Fruit fly (Drosophila melanogaster) whole organism, embryonic: ENCODE data around the gene Pif1.

Experiments used
- Adf1 ChIP-seq: fragments of 200-800 bp; sonication (Bioruptor generic); IDR thresholded peaks from 2 replicates; pipeline ENCODE4 v1.3.6; 2022; ENCODE audit warnings: missing biosample characterization, missing genetic modification characterization
- BEAF-32 ChIP-seq: fragments of 200-800 bp; sonication (Bioruptor generic); optimal IDR thresholded peaks from 3 replicates; lab custom pipeline; 2017; ENCODE audit warnings: missing biosample characterization, missing genetic modification characterization, mild to moderate bottlenecking, moderate library complexity, missing genetic modification reagents
- C15 ChIP-seq: fragments of 200-800 bp; sonication (Bioruptor generic); IDR thresholded peaks from 3 replicates; pipeline ENCODE4 v1.3.6; 2022; ENCODE audit warnings: missing biosample characterization, missing genetic modification characterization
- CG10209 ChIP-seq: fragments of 200-800 bp; sonication (Bioruptor generic); optimal IDR thresholded peaks from 3 replicates; lab custom pipeline; 2017; ENCODE audit warnings: missing biosample characterization, mild to moderate bottlenecking, missing genetic modification characterization, missing genetic modification reagents
- CG1024 ChIP-seq: fragments of 200-800 bp; sonication (Bioruptor generic); IDR thresholded peaks from 2 replicates; pipeline ENCODE4 v1.3.6; 2022; ENCODE audit warnings: missing biosample characterization, missing genetic modification characterization
- CG10431 ChIP-seq: fragments of 200-800 bp; sonication (Bioruptor generic); optimal IDR thresholded peaks from 3 replicates; lab custom pipeline; 2018; ENCODE audit warnings: missing biosample characterization, mild to moderate bottlenecking, missing genetic modification characterization
- CG13123 ChIP-seq: fragments of 200-800 bp; sonication (Bioruptor generic); optimal IDR thresholded peaks from 2 replicates; lab custom pipeline; 2016; ENCODE audit warnings: missing biosample characterization, missing genetic modification characterization
- CG14014 ChIP-seq: fragments of 200-800 bp; sonication (Bioruptor generic); IDR thresholded peaks from 2 replicates; pipeline ENCODE4 v1.3.6; 2022; ENCODE audit warnings: missing biosample characterization, missing genetic modification characterization
- CG15073 ChIP-seq: fragments of 200-800 bp; sonication (Bioruptor generic); optimal IDR thresholded peaks from 2 replicates; lab custom pipeline; 2016; ENCODE audit warnings: missing biosample characterization, missing genetic modification characterization
- CG15269 ChIP-seq: fragments of 200-800 bp; sonication (Bioruptor generic); optimal IDR thresholded peaks from 2 replicates; lab custom pipeline; 2018; ENCODE audit warnings: missing biosample characterization, mild to moderate bottlenecking, missing genetic modification characterization, moderate library complexity
- CG17328 ChIP-seq: fragments of 200-800 bp; sonication (Bioruptor generic); IDR thresholded peaks from 2 replicates; pipeline ENCODE4 v1.3.6; 2022; ENCODE audit warnings: missing biosample characterization, missing genetic modification characterization
- CG2129 ChIP-seq: fragments of 200-800 bp; sonication (Bioruptor generic); IDR thresholded peaks from 2 replicates; pipeline ENCODE4 v1.3.6; 2022; ENCODE audit warnings: missing biosample characterization, missing genetic modification characterization; ENCODE audit not compliant: partially characterized antibody
- CG2712 ChIP-seq: fragments of 200-800 bp; optimal IDR thresholded peaks from 3 replicates; lab custom pipeline; 2019; ENCODE audit warnings: missing biosample characterization, mild to moderate bottlenecking, missing genetic modification characterization, moderate library complexity
- CG33213 ChIP-seq: fragments of 200-800 bp; sonication (Bioruptor generic); optimal IDR thresholded peaks from 3 replicates; lab custom pipeline; 2016; ENCODE audit warnings: missing biosample characterization, missing genetic modification characterization
- CG34422 ChIP-seq: fragments of 200-800 bp; sonication (Bioruptor generic); IDR thresholded peaks from 3 replicates; pipeline ENCODE4 v1.3.6; 2022; ENCODE audit warnings: missing biosample characterization, missing genetic modification characterization
- CG9437 ChIP-seq: fragments of 200-800 bp; sonication (Bioruptor generic); optimal IDR thresholded peaks from 2 replicates; lab custom pipeline; 2018; ENCODE audit warnings: missing biosample characterization, mild to moderate bottlenecking, missing genetic modification characterization
- CG9797 ChIP-seq: fragments of 200-800 bp; sonication (Bioruptor generic); optimal IDR thresholded peaks from 3 replicates; lab custom pipeline; 2018; ENCODE audit warnings: missing biosample characterization, mild to moderate bottlenecking, missing genetic modification characterization
- CG9876 ChIP-seq: fragments of 200-800 bp; sonication (Bioruptor generic); optimal IDR thresholded peaks from 2 replicates; lab custom pipeline; 2016; ENCODE audit warnings: missing biosample characterization, missing genetic modification characterization
- Doc2 ChIP-seq: fragments of 200-800 bp; sonication (Bioruptor generic); IDR thresholded peaks from 2 replicates; pipeline ENCODE4 v1.3.6; 2022; ENCODE audit warnings: missing biosample characterization, missing genetic modification characterization
- E2f2 ChIP-seq: fragments of 200-800 bp; sonication (Bioruptor generic); IDR thresholded peaks from 2 replicates; pipeline ENCODE4 v1.3.6; 2022; ENCODE audit warnings: missing biosample characterization, missing genetic modification characterization
- Gug ChIP-seq: fragments of 200-800 bp; sonication (Bioruptor generic); IDR thresholded peaks from 4 replicates; pipeline ENCODE4 v1.3.6; 2022; ENCODE audit warnings: missing biosample characterization, missing genetic modification characterization
- Hand ChIP-seq: fragments of 200-800 bp; sonication (Bioruptor generic); optimal IDR thresholded peaks from 2 replicates; lab custom pipeline; 2017; ENCODE audit warnings: mild to moderate bottlenecking, missing biosample characterization, missing genetic modification reagents, missing genetic modification characterization
- Hr39 ChIP-seq: fragments of >200 bp; optimal IDR thresholded peaks from 2 replicates; lab custom pipeline; 2017
- MTF-1 ChIP-seq: fragments of 200-800 bp; sonication (Bioruptor generic); optimal IDR thresholded peaks from 2 replicates; lab custom pipeline; 2018; ENCODE audit warnings: missing biosample characterization, mild to moderate bottlenecking, missing genetic modification characterization, borderline replicate concordance
- Meics ChIP-seq: fragments of 200-800 bp; sonication (Bioruptor generic); optimal IDR thresholded peaks from 2 replicates; lab custom pipeline; 2017; ENCODE audit warnings: missing biosample characterization, mild to moderate bottlenecking, missing genetic modification characterization
- Nf-YA ChIP-seq: fragments of 200-800 bp; sonication (Bioruptor generic); IDR thresholded peaks from 2 replicates; pipeline ENCODE4 v1.3.6; 2022; ENCODE audit warnings: missing biosample characterization, missing genetic modification characterization
- NfI ChIP-seq: fragments of 200-800 bp; sonication (Bioruptor generic); optimal IDR thresholded peaks from 3 replicates; lab custom pipeline; 2018; ENCODE audit warnings: missing biosample characterization, mild to moderate bottlenecking, missing genetic modification characterization, moderate library complexity
- Oaz ChIP-seq: fragments of 200-800 bp; sonication (Bioruptor generic); IDR thresholded peaks from 2 replicates; pipeline ENCODE4 v1.3.6; 2022; ENCODE audit warnings: missing biosample characterization, missing genetic modification characterization
- Sin3A ChIP-seq: fragments of >200 bp; optimal IDR thresholded peaks from 2 replicates; lab custom pipeline; 2018
- Ssrp ChIP-seq: fragments of 200-800 bp; sonication (Bioruptor generic); optimal IDR thresholded peaks from 2 replicates; lab custom pipeline; 2018; ENCODE audit warnings: missing biosample characterization, mild to moderate bottlenecking, missing genetic modification characterization, moderate library complexity
- Xbp1 ChIP-seq: fragments of 200-800 bp; sonication (Bioruptor generic); optimal IDR thresholded peaks from 3 replicates; lab custom pipeline; 2016; ENCODE audit warnings: missing biosample characterization, mild to moderate bottlenecking, missing genetic modification characterization
- aop ChIP-seq: fragments of 200-800 bp; sonication (Bioruptor generic); IDR thresholded peaks from 2 replicates; pipeline ENCODE4 v1.3.6; 2022; ENCODE audit warnings: missing biosample characterization, missing genetic modification characterization
- ato ChIP-seq: fragments of 200-800 bp; sonication (Bioruptor generic); IDR thresholded peaks from 2 replicates; pipeline ENCODE4 v1.3.6; 2022; ENCODE audit warnings: missing biosample characterization, missing genetic modification characterization; ENCODE audit not compliant: partially characterized antibody
- bab2 ChIP-seq: fragments of 200-800 bp; sonication (Bioruptor generic); optimal IDR thresholded peaks from 2 replicates; lab custom pipeline; 2016; ENCODE audit warnings: missing biosample characterization, missing genetic modification characterization
- bbx ChIP-seq: fragments of 200-800 bp; sonication (Bioruptor generic); IDR thresholded peaks from 2 replicates; pipeline ENCODE4 v1.3.6; 2022; ENCODE audit warnings: missing biosample characterization, missing genetic modification characterization; ENCODE audit not compliant: partially characterized antibody
- croc ChIP-seq: fragments of 200-800 bp; sonication (Bioruptor generic); conservative IDR thresholded peaks from 3 replicates; pipeline ENCODE4 v1.3.6; 2022; ENCODE audit warnings: missing biosample characterization, missing genetic modification characterization
- esg ChIP-seq: fragments of 200-800 bp; sonication (Bioruptor generic); conservative IDR thresholded peaks from 2 replicates; pipeline ENCODE4 v1.3.6; 2022; ENCODE audit warnings: missing biosample characterization, missing genetic modification characterization
- eve ChIP-seq, 2 experiments: fragments of >200 bp; optimal IDR thresholded peaks; 2 replicates each; lab custom pipeline; 2017; ENCODE audit warnings: missing biosample characterization in 2 of 2, missing genetic modification characterization in 2 of 2
- fd102C ChIP-seq: fragments of 200-800 bp; sonication (Bioruptor generic); optimal IDR thresholded peaks from 2 replicates; lab custom pipeline; 2018; ENCODE audit warnings: missing biosample characterization, mild to moderate bottlenecking, missing genetic modification characterization, moderate library complexity
- fu2 ChIP-seq: fragments of 200-800 bp; sonication (Bioruptor generic); optimal IDR thresholded peaks from 2 replicates; lab custom pipeline; 2016; ENCODE audit warnings: missing biosample characterization, missing genetic modification characterization
- gce ChIP-seq: fragments of 200-800 bp; sonication (Bioruptor generic); IDR thresholded peaks from 3 replicates; pipeline ENCODE4 v1.3.6; 2022; ENCODE audit warnings: missing biosample characterization, missing genetic modification characterization
- jumu ChIP-seq: fragments of 200-800 bp; sonication (Bioruptor generic); optimal IDR thresholded peaks from 3 replicates; lab custom pipeline; 2016; ENCODE audit warnings: missing biosample characterization, missing genetic modification characterization
- kah ChIP-seq: fragments of 200-800 bp; sonication (Bioruptor generic); optimal IDR thresholded peaks from 2 replicates; lab custom pipeline; 2018; ENCODE audit warnings: missing biosample characterization, mild to moderate bottlenecking, missing genetic modification characterization
- nerfin-1 ChIP-seq: fragments of 200-800 bp; sonication (Bioruptor generic); optimal IDR thresholded peaks from 3 replicates; lab custom pipeline; 2019; ENCODE audit warnings: missing biosample characterization, mild to moderate bottlenecking, missing genetic modification characterization, moderate library complexity
- oc ChIP-seq: fragments of 200-800 bp; sonication (Bioruptor generic); optimal IDR thresholded peaks from 2 replicates; lab custom pipeline; 2018; ENCODE audit warnings: missing biosample characterization, mild to moderate bottlenecking, missing genetic modification characterization, moderate library complexity
- ranshi ChIP-seq: fragments of 200-800 bp; sonication (Bioruptor generic); IDR thresholded peaks from 2 replicates; pipeline ENCODE4 v1.3.6; 2022; ENCODE audit warnings: missing biosample characterization, missing genetic modification characterization
- shn ChIP-seq: fragments of 200-800 bp; sonication (Bioruptor generic); optimal IDR thresholded peaks from 3 replicates; lab custom pipeline; 2016; ENCODE audit warnings: missing biosample characterization, missing genetic modification characterization
- sr ChIP-seq: fragments of 200-800 bp; sonication (Bioruptor generic); IDR thresholded peaks from 3 replicates; pipeline ENCODE4 v1.3.6; 2022; ENCODE audit warnings: missing biosample characterization, missing genetic modification characterization
- stwl ChIP-seq: fragments of 200-800 bp; sonication (Bioruptor generic); optimal IDR thresholded peaks from 3 replicates; lab custom pipeline; 2018; ENCODE audit warnings: missing biosample characterization, mild to moderate bottlenecking, missing genetic modification characterization, moderate library complexity
- tap ChIP-seq: fragments of 200-800 bp; optimal IDR thresholded peaks from 3 replicates; lab custom pipeline; 2019; ENCODE audit warnings: missing biosample characterization, mild to moderate bottlenecking, missing genetic modification characterization, moderate library complexity
- unc-4 ChIP-seq: fragments of 200-800 bp; sonication (Bioruptor generic); IDR thresholded peaks from 2 replicates; pipeline ENCODE4 v1.3.6; 2022; ENCODE audit warnings: missing biosample characterization, missing genetic modification characterization; ENCODE audit not compliant: partially characterized antibody
- zfh2 ChIP-seq: fragments of 200-800 bp; sonication (Bioruptor generic); optimal IDR thresholded peaks from 2 replicates; lab custom pipeline; 2016; ENCODE audit warnings: missing biosample characterization, missing genetic modification characterization

The Pif1 gene

DNA sequence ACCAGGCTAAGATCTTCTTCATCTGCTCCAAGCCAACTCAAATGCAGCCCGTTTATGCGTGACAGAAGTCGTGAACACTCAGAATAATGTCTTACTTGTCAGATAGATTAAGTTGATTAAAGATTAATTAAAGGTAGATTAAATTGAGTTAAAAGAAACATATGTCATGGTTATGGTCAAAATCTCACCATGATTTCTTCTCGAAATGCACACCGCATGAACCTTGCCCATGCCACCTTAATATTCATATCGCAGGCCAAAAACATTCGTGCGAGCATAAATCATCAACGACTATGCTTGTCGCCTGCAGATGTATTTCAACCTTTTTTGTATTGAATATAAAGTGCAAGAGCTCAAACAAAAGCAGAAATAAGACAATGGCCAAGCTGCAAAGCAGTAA lies 32.7 kb downstream of the Pif1 start (continued):
- TF ChIP-seq kah (GFP tag; lab: Kevin White, UChicago), result peak; percentile 65
- TF ChIP-seq zfh2, result no peak
- TF ChIP-seq stwl, result no peak
- peak; percentile 35; the same call in 1 of the 2 replicates for TF ChIP-seq esg (GFP tag; lab: Robert Waterston, UW)
- TF ChIP-seq Ssrp (tag; lab: Kevin White, UChicago), result peak; percentile 25
- TF ChIP-seq Doc2 (GFP tag; lab: Robert Waterston, UW), result no peak
- peak; percentile 84 for TF ChIP-seq tap
- 0 out of 2 replicates have a peak, but pooled peaks have one; percentile 41 for TF ChIP-seq CG1024 (GFP tag; lab: Robert Waterston, UW)
- TF ChIP-seq Gug (GFP tag; lab: Robert Waterston, UW), result no peak
- TF ChIP-seq NfI, result peak; percentile 36
- no peak for TF ChIP-seq CG9797 (GFP tag; lab: Kevin White, UChicago)
- TF ChIP-seq BEAF-32, result no peak
- no peak for TF ChIP-seq Hr39
- TF ChIP-seq shn (GFP tag; lab: Kevin White, UChicago), result no peak
- TF ChIP-seq Sin3A (lab: Kevin White, UChicago), result no peak
- TF ChIP-seq bab2 (GFP tag; lab: Kevin White, UChicago), result no peak
- TF ChIP-seq fu2 (GFP tag; lab: Kevin White, UChicago), result no peak
- TF ChIP-seq gce (GFP tag; lab: Robert Waterston, UW), result peak; percentile 71; the same call in 1 of the 3 replicates
- TF ChIP-seq CG17328 (GFP tag; lab: Robert Waterston, UW), result peak; percentile 72
- TF ChIP-seq CG2712 (tag; lab: Kevin White, UChicago), result peak; percentile 80
- no peak for TF ChIP-seq ato
- TF ChIP-seq Adf1 (GFP tag; lab: Robert Waterston, UW), result no peak
- TF ChIP-seq jumu, result no peak
- TF ChIP-seq CG10431 (GFP tag; lab: Kevin White, UChicago), result no peak
- peak; percentile 64 for TF ChIP-seq nerfin-1 (tag; lab: Kevin White, UChicago)
- TF ChIP-seq ranshi (GFP tag; lab: Robert Waterston, UW), result peak; percentile 41; the same call in 1 of the 2 replicates
- TF ChIP-seq aop (GFP tag; lab: Robert Waterston, UW), result no peak
- TF ChIP-seq CG9437 (GFP tag; lab: Kevin White, UChicago), result peak; percentile 31
- TF ChIP-seq MTF-1 (GFP tag; lab: Kevin White, UChicago), result peak; percentile 15
- peak; percentile 38 for TF ChIP-seq oc
- peak; percentile 67; the same call in 2 of the 3 replicates for TF ChIP-seq CG34422 (GFP tag; lab: Robert Waterston, UW)
- peak; percentile 55; the same call in 1 of the 2 replicates for TF ChIP-seq Nf-YA (GFP tag; lab: Robert Waterston, UW)
- TF ChIP-seq CG13123 (GFP tag; lab: Kevin White, UChicago), result no peak
- TF ChIP-seq croc, result no peak
- TF ChIP-seq CG15269 (tag; lab: Kevin White, UChicago), result peak; percentile 73
- peak; percentile 37; the same call in 1 of the 2 replicates for TF ChIP-seq E2f2 (GFP tag; lab: Robert Waterston, UW)
- no peak for TF ChIP-seq Hand (GFP tag; lab: Kevin White, UChicago)
- TF ChIP-seq CG9876 (GFP tag; lab: Kevin White, UChicago), result no peak
- TF ChIP-seq Oaz, result peak; percentile 74
- TF ChIP-seq C15 (GFP tag; lab: Robert Waterston, UW), result no peak
- no peak for TF ChIP-seq fd102C
- peak in 1 of 2 experiments; percentile 89 for TF ChIP-seq eve (GFP tag; optimal IDR thresholded peaks at IDR 0.05; lab: Kevin White, UChicago)
- TF ChIP-seq Meics, result peak; percentile 42
- TF ChIP-seq CG2129 (GFP tag; lab: Robert Waterston, UW), result no peak
- TF ChIP-seq CG15073 (GFP tag; lab: Kevin White, UChicago), result no peak
- TF ChIP-seq unc-4, result no peak
- peak; percentile 29 for TF ChIP-seq Xbp1 (GFP tag; lab: Kevin White, UChicago)
- no peak for TF ChIP-seq sr
- TF ChIP-seq bbx (GFP tag; lab: Robert Waterston, UW), result no peak
- no peak for TF ChIP-seq CG33213 (GFP tag; lab: Kevin White, UChicago)
- peak; percentile 27 for TF ChIP-seq CG10209 (GFP tag; lab: Kevin White, UChicago)
- TF ChIP-seq CG14014, result peak; percentile 60; the same call in 1 of the 2 replicates
